Worm (Caenorhabditis elegans) whole organism, L4/young adult: ENCODE measurements around the gene K10D11.7.

Source experiments
- W03F9.2 ChIP-seq: fragments of 150-350 bp; optimal IDR thresholded peaks from 2 replicates; lab custom pipeline; 2014; ENCODE audit warnings: missing biosample characterization, missing genetic modification characterization
- him-1 ChIP-seq: sonication (generic microtip); optimal IDR thresholded peaks from 2 replicates; lab custom pipeline; 2016; ENCODE audit warnings: missing genotype, missing genetic modification reagents, missing genetic modification characterization, missing compliant biosample characterization

ce11 chrIV:12989355-12989754, 6.4 kb downstream of the K10D11.7 start, which contains the start of gene K10D11.6:
- TF ChIP-seq him-1 (tag; lab: Kevin White, UChicago) (no peak), W03F9.2 (no peak)
